Fruit fly (Drosophila melanogaster) whole organism, embryonic: ENCODE data around the gene CG4480.
A peak's percentile ranks its signal among the peaks of the same experiment; 100 is the strongest.

Experiments
- Abd-B ChIP-seq: fragments of 200-800 bp; sonication (Bioruptor generic); optimal IDR thresholded peaks from 2 replicates; lab custom pipeline; 2018; ENCODE audit warnings: missing biosample characterization, mild to moderate bottlenecking, missing genetic modification characterization, moderate library complexity
- BEAF-32 ChIP-seq: fragments of 200-800 bp; sonication (Bioruptor generic); optimal IDR thresholded peaks from 3 replicates; lab custom pipeline; 2017; ENCODE audit warnings: missing biosample characterization, missing genetic modification characterization, mild to moderate bottlenecking, moderate library complexity, missing genetic modification reagents
- CG10366 ChIP-seq: fragments of 200-800 bp; sonication (Bioruptor generic); IDR thresholded peaks from 2 replicates; pipeline ENCODE4 v1.3.6; 2022; ENCODE audit warnings: missing biosample characterization, missing genetic modification characterization
- CG10654 ChIP-seq: fragments of 200-800 bp; sonication (Bioruptor generic); optimal IDR thresholded peaks from 2 replicates; lab custom pipeline; 2016; ENCODE audit warnings: missing biosample characterization, missing genetic modification characterization
- CG11504 ChIP-seq: fragments of 200-800 bp; sonication (Bioruptor generic); optimal IDR thresholded peaks from 3 replicates; lab custom pipeline; 2019; ENCODE audit warnings: missing biosample characterization, mild to moderate bottlenecking, missing genetic modification characterization, moderate library complexity
- CG11723 ChIP-seq: fragments of 200-800 bp; sonication (Bioruptor generic); optimal IDR thresholded peaks from 2 replicates; lab custom pipeline; 2017; ENCODE audit warnings: missing biosample characterization, mild to moderate bottlenecking, missing genetic modification characterization
- CG12155 ChIP-seq: fragments of 200-800 bp; sonication (Bioruptor generic); optimal IDR thresholded peaks from 3 replicates; lab custom pipeline; 2016; ENCODE audit warnings: missing biosample characterization, missing genetic modification characterization
- CG13624 ChIP-seq: fragments of 200-800 bp; sonication (Bioruptor generic); optimal IDR thresholded peaks from 2 replicates; lab custom pipeline; 2016; ENCODE audit warnings: missing biosample characterization, missing genetic modification characterization
- CG14441 ChIP-seq: fragments of 200-800 bp; sonication (Bioruptor generic); IDR thresholded peaks from 2 replicates; pipeline ENCODE4 v1.3.6; 2022; ENCODE audit warnings: missing biosample characterization, missing genetic modification characterization
- CG15073 ChIP-seq: fragments of 200-800 bp; sonication (Bioruptor generic); optimal IDR thresholded peaks from 2 replicates; lab custom pipeline; 2016; ENCODE audit warnings: missing biosample characterization, missing genetic modification characterization
- CG15269 ChIP-seq: fragments of 200-800 bp; sonication (Bioruptor generic); optimal IDR thresholded peaks from 2 replicates; lab custom pipeline; 2018; ENCODE audit warnings: missing biosample characterization, mild to moderate bottlenecking, missing genetic modification characterization, moderate library complexity
- CG15514 ChIP-seq: fragments of 200-800 bp; sonication (Bioruptor generic); optimal IDR thresholded peaks from 3 replicates; lab custom pipeline; 2017; ENCODE audit warnings: missing biosample characterization, missing genetic modification characterization, mild to moderate bottlenecking, moderate library complexity, missing genetic modification reagents
- CG1602 ChIP-seq: fragments of 200-800 bp; sonication (Bioruptor generic); optimal IDR thresholded peaks from 3 replicates; lab custom pipeline; 2016; ENCODE audit warnings: missing biosample characterization, missing genetic modification characterization
- CG17385 ChIP-seq: fragments of 200-800 bp; sonication (Bioruptor generic); optimal IDR thresholded peaks from 3 replicates; lab custom pipeline; 2018; ENCODE audit warnings: missing biosample characterization, mild to moderate bottlenecking, missing genetic modification characterization
- CG17829 ChIP-seq: fragments of 200-800 bp; optimal IDR thresholded peaks from 2 replicates; lab custom pipeline; 2019; ENCODE audit warnings: missing biosample characterization, mild to moderate bottlenecking, missing genetic modification characterization, moderate library complexity
- CG2120 ChIP-seq: fragments of 200-800 bp; sonication (Bioruptor generic); optimal IDR thresholded peaks from 3 replicates; lab custom pipeline; 2016; ENCODE audit warnings: missing biosample characterization, missing genetic modification characterization
- CG2678 ChIP-seq: fragments of 200-800 bp; sonication (Bioruptor generic); optimal IDR thresholded peaks from 3 replicates; lab custom pipeline; 2019; ENCODE audit warnings: missing biosample characterization, mild to moderate bottlenecking, missing genetic modification characterization, moderate library complexity
- CG3065 ChIP-seq: fragments of 200-800 bp; sonication (Bioruptor generic); optimal IDR thresholded peaks from 2 replicates; lab custom pipeline; 2016; ENCODE audit warnings: missing biosample characterization, missing genetic modification characterization
- CG3281 ChIP-seq: fragments of 200-800 bp; sonication (Bioruptor generic); optimal IDR thresholded peaks from 3 replicates; lab custom pipeline; 2017; ENCODE audit warnings: missing biosample characterization, mild to moderate bottlenecking, missing genetic modification characterization
- CG34376 ChIP-seq: fragments of 200-800 bp; sonication (Bioruptor generic); optimal IDR thresholded peaks from 2 replicates; lab custom pipeline; 2018; ENCODE audit warnings: missing biosample characterization, mild to moderate bottlenecking, missing genetic modification characterization
- CG3847 ChIP-seq: fragments of 200-800 bp; sonication (Bioruptor generic); IDR thresholded peaks from 2 replicates; pipeline ENCODE4 v1.3.6; 2022; ENCODE audit warnings: missing biosample characterization, missing genetic modification characterization
- CG6175 ChIP-seq: fragments of 200-800 bp; sonication (Bioruptor generic); IDR thresholded peaks from 3 replicates; pipeline ENCODE4 v1.3.6; 2022; ENCODE audit warnings: missing biosample characterization, missing genetic modification characterization
- CG9215 ChIP-seq: fragments of 200-800 bp; sonication (Bioruptor generic); IDR thresholded peaks from 2 replicates; pipeline ENCODE4 v1.3.6; 2022; ENCODE audit warnings: missing biosample characterization, missing genetic modification characterization
- CG9876 ChIP-seq: fragments of 200-800 bp; sonication (Bioruptor generic); optimal IDR thresholded peaks from 2 replicates; lab custom pipeline; 2016; ENCODE audit warnings: missing biosample characterization, missing genetic modification characterization
- Chrac-16 ChIP-seq: fragments of 200-800 bp; sonication (Bioruptor generic); optimal IDR thresholded peaks from 3 replicates; lab custom pipeline; 2016; ENCODE audit warnings: missing biosample characterization, missing genetic modification characterization
- D19A ChIP-seq: fragments of 200-800 bp; optimal IDR thresholded peaks from 3 replicates; lab custom pipeline; 2019; ENCODE audit warnings: missing biosample characterization, mild to moderate bottlenecking, missing genetic modification characterization, moderate library complexity
- Dbx ChIP-seq: fragments of 200-800 bp; sonication (Bioruptor generic); IDR thresholded peaks from 3 replicates; pipeline ENCODE4 v1.3.6; 2022; ENCODE audit warnings: missing biosample characterization, missing genetic modification characterization
- Fer1 ChIP-seq: fragments of 200-800 bp; sonication (Bioruptor generic); optimal IDR thresholded peaks from 2 replicates; lab custom pipeline; 2017; ENCODE audit warnings: missing biosample characterization, mild to moderate bottlenecking, missing genetic modification characterization
- Fer2 ChIP-seq: fragments of 200-800 bp; sonication (Bioruptor generic); optimal IDR thresholded peaks from 2 replicates; lab custom pipeline; 2018; ENCODE audit warnings: missing biosample characterization, mild to moderate bottlenecking, missing genetic modification characterization, moderate library complexity
- Gsc ChIP-seq: fragments of 200-800 bp; sonication (Bioruptor generic); IDR thresholded peaks from 2 replicates; pipeline ENCODE4 v1.3.6; 2022; ENCODE audit warnings: missing biosample characterization, missing genetic modification characterization
- Hey ChIP-seq: fragments of 200-800 bp; sonication (Bioruptor generic); optimal IDR thresholded peaks from 3 replicates; lab custom pipeline; 2018; ENCODE audit warnings: missing biosample characterization, mild to moderate bottlenecking, missing genetic modification characterization
- Hr3 ChIP-seq: fragments of 200-800 bp; sonication (Bioruptor generic); optimal IDR thresholded peaks from 3 replicates; lab custom pipeline; 2016; ENCODE audit warnings: missing biosample characterization, missing genetic modification characterization
- Hsf ChIP-seq: fragments of 200-800 bp; sonication (Bioruptor generic); optimal IDR thresholded peaks from 3 replicates; lab custom pipeline; 2016; ENCODE audit warnings: missing biosample characterization, missing genetic modification characterization
- Kr ChIP-seq: fragments of 200-800 bp; sonication (Bioruptor generic); optimal IDR thresholded peaks from 2 replicates; lab custom pipeline; 2017; ENCODE audit warnings: missing biosample characterization, mild to moderate bottlenecking, missing genetic modification characterization
- Meics ChIP-seq: fragments of 200-800 bp; sonication (Bioruptor generic); optimal IDR thresholded peaks from 2 replicates; lab custom pipeline; 2017; ENCODE audit warnings: missing biosample characterization, mild to moderate bottlenecking, missing genetic modification characterization
- amos ChIP-seq: fragments of 200-800 bp; sonication (Bioruptor generic); IDR thresholded peaks from 2 replicates; pipeline ENCODE4 v1.3.6; 2022; ENCODE audit warnings: missing biosample characterization, missing genetic modification characterization; ENCODE audit not compliant: partially characterized antibody
- ash1 ChIP-seq: fragments of 200-800 bp; sonication (Bioruptor generic); optimal IDR thresholded peaks from 2 replicates; lab custom pipeline; 2018; ENCODE audit warnings: missing biosample characterization, mild to moderate bottlenecking, missing genetic modification characterization
- bcd ChIP-seq: fragments of 200-800 bp; sonication (Bioruptor generic); optimal IDR thresholded peaks from 2 replicates; lab custom pipeline; 2017; ENCODE audit warnings: missing biosample characterization, mild to moderate bottlenecking, missing genetic modification characterization
- chif ChIP-seq, 2 experiments: fragments of 200-800 bp; sonication (Bioruptor generic); optimal IDR thresholded peaks; 3 replicates each; lab custom pipeline; 2016; ENCODE audit warnings: missing biosample characterization in 2 of 2, missing genetic modification characterization in 2 of 2
- da ChIP-seq: fragments of 200-800 bp; sonication (Bioruptor generic); optimal IDR thresholded peaks from 2 replicates; lab custom pipeline; 2016; ENCODE audit warnings: missing biosample characterization, missing genetic modification characterization
- danr ChIP-seq: fragments of 200-800 bp; sonication (Bioruptor generic); IDR thresholded peaks from 2 replicates; pipeline ENCODE4 v1.3.6; 2022; ENCODE audit warnings: missing biosample characterization, missing genetic modification characterization
- dm ChIP-seq: fragments of 200-800 bp; sonication (Bioruptor generic); optimal IDR thresholded peaks from 3 replicates; lab custom pipeline; 2016; ENCODE audit warnings: missing biosample characterization, missing genetic modification characterization
- dmrt99B ChIP-seq: fragments of 200-800 bp; sonication (Bioruptor generic); optimal IDR thresholded peaks from 2 replicates; lab custom pipeline; 2018; ENCODE audit warnings: missing biosample characterization, mild to moderate bottlenecking, missing genetic modification characterization, moderate library complexity
- en ChIP-seq: fragments of 200-800 bp; sonication (Bioruptor generic); optimal IDR thresholded peaks from 2 replicates; lab custom pipeline; 2016; ENCODE audit warnings: missing biosample characterization, missing genetic modification characterization
- grau ChIP-seq: fragments of 200-800 bp; optimal IDR thresholded peaks from 3 replicates; lab custom pipeline; 2019; ENCODE audit warnings: missing biosample characterization, mild to moderate bottlenecking, missing genetic modification characterization, moderate library complexity
- jigr1 ChIP-seq: fragments of 200-800 bp; sonication (Bioruptor generic); IDR thresholded peaks from 3 replicates; pipeline ENCODE4 v1.3.6; 2022; ENCODE audit warnings: missing biosample characterization, missing genetic modification characterization
- onecut ChIP-seq: fragments of 200-800 bp; sonication (Bioruptor generic); IDR thresholded peaks from 2 replicates; pipeline ENCODE4 v1.3.6; 2022; ENCODE audit warnings: missing biosample characterization, missing genetic modification characterization
- org-1 ChIP-seq: fragments of 200-800 bp; sonication (Bioruptor generic); optimal IDR thresholded peaks from 2 replicates; lab custom pipeline; 2017; ENCODE audit warnings: missing biosample characterization, missing genetic modification characterization
- ranshi ChIP-seq: fragments of 200-800 bp; sonication (Bioruptor generic); IDR thresholded peaks from 2 replicates; pipeline ENCODE4 v1.3.6; 2022; ENCODE audit warnings: missing biosample characterization, missing genetic modification characterization
- repo ChIP-seq: fragments of 200-800 bp; sonication (Bioruptor generic); optimal IDR thresholded peaks from 2 replicates; lab custom pipeline; 2016; ENCODE audit warnings: missing biosample characterization, missing genetic modification characterization
- vfl ChIP-seq: fragments of 200-800 bp; sonication (Bioruptor generic); optimal IDR thresholded peaks from 2 replicates; lab custom pipeline; 2016; ENCODE audit warnings: missing biosample characterization, missing genetic modification characterization
- zen2 ChIP-seq: fragments of 200-800 bp; sonication (Bioruptor generic); IDR thresholded peaks from 3 replicates; pipeline ENCODE4 v1.3.6; 2022; ENCODE audit warnings: missing biosample characterization, missing genetic modification characterization; ENCODE audit not compliant: partially characterized antibody

The CG4480 gene

dm6 chr2L:14887530-14887929 is 15.7 kb upstream of the CG4480 start (continued):
- no peak for TF ChIP-seq repo (GFP tag; lab: Kevin White, UChicago)
- no peak for TF ChIP-seq amos
- TF ChIP-seq dm (GFP tag; lab: Kevin White, UChicago), result no peak
- TF ChIP-seq CG13624, result no peak
- TF ChIP-seq vfl (GFP tag; lab: Kevin White, UChicago), result no peak
- TF ChIP-seq grau (tag; lab: Kevin White, UChicago), result no peak
- TF ChIP-seq CG12155 (GFP tag; lab: Kevin White, UChicago), result no peak
- TF ChIP-seq CG2120 (GFP tag; lab: Kevin White, UChicago), result peak; percentile 39
- TF ChIP-seq CG17385 (GFP tag; lab: Kevin White, UChicago), result no peak
- TF ChIP-seq D19A (tag; lab: Kevin White, UChicago), result peak; percentile 56
- TF ChIP-seq Kr (GFP tag; lab: Kevin White, UChicago), result no peak
- peak; percentile 11; the same call in 1 of the 2 replicates for TF ChIP-seq ranshi
- TF ChIP-seq CG9215, result no peak
- TF ChIP-seq CG3065, result no peak
- no peak for TF ChIP-seq ash1 (GFP tag; lab: Kevin White, UChicago)
- TF ChIP-seq Fer2 (tag; lab: Kevin White, UChicago), result no peak
- TF ChIP-seq bcd (GFP tag; lab: Kevin White, UChicago), result no peak
- no peak for TF ChIP-seq org-1 (GFP tag; lab: Kevin White, UChicago)
- peak; percentile 17 for TF ChIP-seq CG15269 (tag; lab: Kevin White, UChicago)
- no peak for TF ChIP-seq Hey (tag; lab: Kevin White, UChicago)
- TF ChIP-seq CG10654 (GFP tag; lab: Kevin White, UChicago), result no peak
- TF ChIP-seq CG11723, result no peak
- TF ChIP-seq dmrt99B (tag; lab: Kevin White, UChicago), result peak; percentile 44
- no peak for TF ChIP-seq Abd-B (GFP tag; lab: Kevin White, UChicago)
- TF ChIP-seq jigr1 (GFP tag; lab: Robert Waterston, UW), result no peak
- TF ChIP-seq Fer1 (GFP tag; lab: Kevin White, UChicago), result no peak
- no peak for TF ChIP-seq CG17829 (tag; lab: Kevin White, UChicago)
- TF ChIP-seq CG1602 (GFP tag; lab: Kevin White, UChicago), result no peak
- peak; percentile 25 for TF ChIP-seq CG3281 (GFP tag; lab: Kevin White, UChicago)
- no peak for TF ChIP-seq zen2 (GFP tag; lab: Robert Waterston, UW)
- no peak for TF ChIP-seq chif (GFP tag; optimal IDR thresholded peaks at IDR 0.05; lab: Kevin White, UChicago)
- TF ChIP-seq BEAF-32 (GFP tag; lab: Kevin White, UChicago), result no peak
- TF ChIP-seq Dbx (GFP tag; lab: Robert Waterston, UW), result no peak
- no peak for TF ChIP-seq danr
- TF ChIP-seq Hsf (GFP tag; lab: Kevin White, UChicago), result no peak
- TF ChIP-seq Chrac-16 (GFP tag; lab: Kevin White, UChicago), result no peak
- 0 out of 2 replicates have a peak, but pooled peaks have one; percentile 19 for TF ChIP-seq CG3847 (GFP tag; lab: Robert Waterston, UW)
- no peak for TF ChIP-seq da (GFP tag; lab: Kevin White, UChicago)
- no peak for TF ChIP-seq CG9876 (GFP tag; lab: Kevin White, UChicago)
- TF ChIP-seq CG10366 (GFP tag; lab: Robert Waterston, UW), result no peak
- no peak for TF ChIP-seq CG6175
- no peak for TF ChIP-seq Hr3 (GFP tag; lab: Kevin White, UChicago)
- no peak for TF ChIP-seq CG14441 (GFP tag; lab: Robert Waterston, UW)
- TF ChIP-seq CG15073, result no peak
- TF ChIP-seq CG34376, result no peak
- peak; percentile 40 for TF ChIP-seq Meics (GFP tag; lab: Kevin White, UChicago)
- peak; percentile 66 for TF ChIP-seq CG2678 (tag; lab: Kevin White, UChicago)
- peak; percentile 7 for TF ChIP-seq CG15514 (GFP tag; lab: Kevin White, UChicago)
- TF ChIP-seq en, result no peak
- no peak for TF ChIP-seq onecut
- no peak for TF ChIP-seq Gsc
- TF ChIP-seq CG11504 (tag; lab: Kevin White, UChicago), result peak; percentile 14
